Worm (Caenorhabditis elegans) whole organism, early embryonic: ENCODE measurements around the gene R07B7.6.

ENCODE experiments used
- B0310.2 ChIP-seq: sonication (generic microtip); optimal IDR thresholded peaks from 2 replicates; lab custom pipeline; 2016; ENCODE audit warnings: mild to moderate bottlenecking, missing genetic modification characterization, missing compliant biosample characterization
- F13C5.2 ChIP-seq: sonication (generic microtip); optimal IDR thresholded peaks from 2 replicates; lab custom pipeline; 2017; ENCODE audit warnings: mild to moderate bottlenecking, missing genetic modification characterization, inconsistent platforms, missing compliant biosample characterization
- ama-1 ChIP-seq: fragments of 150-350 bp; optimal IDR thresholded peaks from 2 replicates; lab custom pipeline; 2014
- ceh-13 ChIP-seq: fragments of 200-800 bp; sonication (Bioruptor generic); optimal IDR thresholded peaks from 2 replicates; lab custom pipeline; 2018; ENCODE audit warnings: mild to moderate bottlenecking, missing genetic modification characterization, missing compliant biosample characterization
- ets-7 ChIP-seq: sonication (generic microtip); optimal IDR thresholded peaks from 2 replicates; lab custom pipeline; 2016; ENCODE audit warnings: missing genotype, missing genetic modification characterization, missing compliant biosample characterization
- flt-1 ChIP-seq: fragments of 200-800 bp; sonication (Bioruptor generic); IDR thresholded peaks from 2 replicates; pipeline ENCODE4 v1.3.6; 2022; ENCODE audit warnings: missing genetic modification characterization, missing compliant biosample characterization
- hmbx-1 ChIP-seq: sonication (generic microtip); optimal IDR thresholded peaks from 2 replicates; lab custom pipeline; 2016; ENCODE audit warnings: mild to moderate bottlenecking, missing genetic modification characterization, missing compliant biosample characterization
- hmg-4 ChIP-seq: fragments of 200-800 bp; sonication (Bioruptor generic); optimal IDR thresholded peaks from 2 replicates; lab custom pipeline; 2018; ENCODE audit warnings: mild to moderate bottlenecking, missing genetic modification characterization, missing compliant biosample characterization
- hnd-1 ChIP-seq: sonication (generic microtip); optimal IDR thresholded peaks from 2 replicates; lab custom pipeline; 2016; ENCODE audit warnings: missing genetic modification characterization, missing compliant biosample characterization
- pes-1 ChIP-seq: fragments of 200-800 bp; sonication (Bioruptor generic); IDR thresholded peaks from 2 replicates; pipeline ENCODE4 v1.3.6; 2022; ENCODE audit warnings: missing genetic modification reagents, missing genetic modification characterization, missing compliant biosample characterization
- scrt-1 ChIP-seq: fragments of 200-800 bp; sonication (Bioruptor generic); IDR thresholded peaks from 2 replicates; pipeline ENCODE4 v1.3.6; 2022; ENCODE audit warnings: missing genetic modification characterization, missing compliant biosample characterization
- tbx-11 ChIP-seq: fragments of 200-800 bp; sonication (Bioruptor generic); IDR thresholded peaks from 2 replicates; pipeline ENCODE4 v1.3.6; 2022; ENCODE audit warnings: missing genetic modification characterization, missing compliant biosample characterization
- tbx-37 ChIP-seq: fragments of 200-800 bp; sonication (Bioruptor generic); conservative IDR thresholded peaks from 2 replicates; pipeline ENCODE4 v1.3.6; 2022; ENCODE audit warnings: missing genetic modification reagents, missing genetic modification characterization, missing compliant biosample characterization
- tra-4 ChIP-seq: sonication (generic microtip); optimal IDR thresholded peaks from 2 replicates; lab custom pipeline; 2017; ENCODE audit warnings: missing genetic modification characterization, missing compliant biosample characterization

- no peak for TF ChIP-seq ama-1
- no peak for TF ChIP-seq pes-1 (GFP tag; lab: Robert Waterston, UW)
- no peak for TF ChIP-seq ceh-13
- no peak for TF ChIP-seq tra-4 (tag; lab: Kevin White, UChicago)
- no peak for TF ChIP-seq tbx-37
- TF ChIP-seq scrt-1 (GFP tag; lab: Robert Waterston, UW), result no peak
- no peak for TF ChIP-seq hmbx-1 (tag; lab: Kevin White, UChicago)
- TF ChIP-seq tbx-11 (GFP tag; lab: Robert Waterston, UW), result no peak
- TF ChIP-seq hmg-4 (GFP tag; lab: Kevin White, UChicago), result no peak
- TF ChIP-seq F13C5.2 (tag; lab: Kevin White, UChicago), result no peak
- TF ChIP-seq hnd-1 (tag; lab: Kevin White, UChicago), result no peak
- TF ChIP-seq flt-1 (GFP tag; lab: Robert Waterston, UW), result no peak
- no peak for TF ChIP-seq B0310.2
- TF ChIP-seq ets-7 (tag; lab: Kevin White, UChicago), result no peak
These were observed 32.1 kb upstream of the R07B7.6 start, which contains the start of gene nhr-136 for ce11 chrV:12106841-12107240.
